Worm (Caenorhabditis elegans): ENCODE results near the gene col-75.

- TF ChIP-seq ama-1 (optimal IDR thresholded peaks at IDR 0.05) (no peak), hmbx-1 (tag; optimal IDR thresholded peaks at IDR 0.05) (no peak), tbx-11 (GFP tag; IDR thresholded peaks at IDR 0.05) (no peak), ceh-13 (GFP tag; optimal IDR thresholded peaks at IDR 0.05) (no peak), F13C5.2 (tag; optimal IDR thresholded peaks at IDR 0.05) (no peak), tra-4 (tag; optimal IDR thresholded peaks at IDR 0.05) (no peak), flt-1 (GFP tag; IDR thresholded peaks at IDR 0.05) (no peak), hnd-1 (tag; optimal IDR thresholded peaks at IDR 0.05) (no peak), ets-7 (tag; optimal IDR thresholded peaks at IDR 0.05) (no peak)
Measured at ce11 chrII:6403233-6403632, 22.9 kb upstream of the col-75 start, which contains the start of gene T25D10.1.
